Worm (Caenorhabditis elegans): ENCODE measurements around the gene F57B9.3.
"Not testable (repeated sequence)": the region's sequence is repeated elsewhere in the genome, so short reads cannot be mapped to it uniquely, and the experiment has no call there.

The F57B9.3 gene

ce11 chrIII:6968655-6969054 lies 29.0 kb downstream of the F57B9.3 start:
- TF ChIP-seq dao-5 (tag; optimal IDR thresholded peaks at IDR 0.05) (no peak), W03F9.2 (tag; optimal IDR thresholded peaks at IDR 0.05) (no peak), him-1 (tag; optimal IDR thresholded peaks at IDR 0.05) (no peak)

- TF ChIP-seq him-1 (tag; optimal IDR thresholded peaks at IDR 0.05) (no peak), W03F9.2 (tag; optimal IDR thresholded peaks at IDR 0.05) (no peak), dao-5 (tag; optimal IDR thresholded peaks at IDR 0.05) (no peak)
These were observed 29.5 kb downstream of the F57B9.3 start, which contains the start of gene F31E3.12 for ce11 chrIII:6969090-6969489. TSS of gene F31E3.12 (plus strand) at chrIII:6969390.

- TF ChIP-seq him-1 (tag; optimal IDR thresholded peaks at IDR 0.05) = no peak
- TF ChIP-seq W03F9.2 (tag; optimal IDR thresholded peaks at IDR 0.05) = peak; percentile 50
- peak; percentile 25 for TF ChIP-seq dao-5 (tag; optimal IDR thresholded peaks at IDR 0.05)
These were observed 30.2 kb downstream of the F57B9.3 start for ce11 chrIII:6969781-6970342.

- TF ChIP-seq dao-5 (tag; optimal IDR thresholded peaks at IDR 0.05) (no peak), W03F9.2 (tag; optimal IDR thresholded peaks at IDR 0.05) (no peak), him-1 (tag; optimal IDR thresholded peaks at IDR 0.05) (no peak)
These were observed 31.1 kb downstream of the F57B9.3 start for ce11 chrIII:6970744-6971143.

- peak; percentile 80 for TF ChIP-seq him-1 (tag; optimal IDR thresholded peaks at IDR 0.05)
- peak; percentile 97 for TF ChIP-seq W03F9.2 (tag; optimal IDR thresholded peaks at IDR 0.05)
- no peak for TF ChIP-seq dao-5 (tag; optimal IDR thresholded peaks at IDR 0.05)
These were observed 32.1 kb downstream of the F57B9.3 start, which contains the start of the genes eef-1A.1 and rfc-4 for ce11 chrIII:6971662-6972284. TSS of gene eef-1A.1 (minus strand) at chrIII:6971712. TSS of gene rfc-4 (plus strand) at chrIII:6972253.

- no peak for TF ChIP-seq dao-5 (tag; optimal IDR thresholded peaks at IDR 0.05)
- TF ChIP-seq W03F9.2 (tag; optimal IDR thresholded peaks at IDR 0.05) = no peak
- TF ChIP-seq him-1 (tag; optimal IDR thresholded peaks at IDR 0.05) = no peak
These were observed 34.1 kb downstream of the F57B9.3 start, which contains the start of gene F31E3.2 for ce11 chrIII:6973682-6974081. TSS of gene F31E3.2 (plus strand) at chrIII:6973982.

ce11 chrIII:6974952-6975351 lies 35.3 kb downstream of the F57B9.3 start:
- no peak for TF ChIP-seq W03F9.2 (tag; optimal IDR thresholded peaks at IDR 0.05)
- no peak for TF ChIP-seq him-1 (tag; optimal IDR thresholded peaks at IDR 0.05)
- TF ChIP-seq dao-5 (tag; optimal IDR thresholded peaks at IDR 0.05) = no peak

- TF ChIP-seq W03F9.2 (tag; optimal IDR thresholded peaks at IDR 0.05) (no peak), dao-5 (tag; optimal IDR thresholded peaks at IDR 0.05) (no peak), him-1 (tag; optimal IDR thresholded peaks at IDR 0.05) (no peak)
These were observed 39.3 kb downstream of the F57B9.3 start for ce11 chrIII:6978875-6979274.

ce11 chrIII:6979584-6979983 lies 40.0 kb downstream of the F57B9.3 start, which contains the start of gene ceh-20:
TSS of gene ceh-20 (plus strand) at chrIII:6979884.
- TF ChIP-seq him-1 (tag; optimal IDR thresholded peaks at IDR 0.05) (no peak), dao-5 (tag; optimal IDR thresholded peaks at IDR 0.05) (no peak), W03F9.2 (tag; optimal IDR thresholded peaks at IDR 0.05) (no peak)

ce11 chrIII:6981989-6982553 lies 42.4 kb downstream of the F57B9.3 start, which contains the start of gene F31E3.6:
TSS of gene F31E3.6 (plus strand) at chrIII:6982081.
- TF ChIP-seq dao-5, him-1, W03F9.2 (tag; optimal IDR thresholded peaks at IDR 0.05): not testable (repeated sequence)

- TF ChIP-seq W03F9.2 (tag; optimal IDR thresholded peaks at IDR 0.05) = no peak
- TF ChIP-seq him-1 (tag; optimal IDR thresholded peaks at IDR 0.05) = no peak
- no peak for TF ChIP-seq dao-5 (tag; optimal IDR thresholded peaks at IDR 0.05)
These were observed 48.4 kb downstream of the F57B9.3 start for ce11 chrIII:6988060-6988459.

ce11 chrIII:6989201-6989600 lies 49.6 kb downstream of the F57B9.3 start:
- no peak for TF ChIP-seq him-1 (tag; optimal IDR thresholded peaks at IDR 0.05)
- TF ChIP-seq W03F9.2 (tag; optimal IDR thresholded peaks at IDR 0.05) = peak; percentile 10
- no peak for TF ChIP-seq dao-5 (tag; optimal IDR thresholded peaks at IDR 0.05)

ce11 chrIII:6989900-6990299 lies 50.3 kb downstream of the F57B9.3 start, which contains the start of gene prk-1:
TSS of gene prk-1 (plus strand) at chrIII:6990168.
- TF ChIP-seq him-1 (tag; optimal IDR thresholded peaks at IDR 0.05) (no peak), dao-5 (tag; optimal IDR thresholded peaks at IDR 0.05) (no peak), W03F9.2 (tag; optimal IDR thresholded peaks at IDR 0.05) (no peak)

ce11 chrIII:6991465-6991864 lies 51.8 kb downstream of the F57B9.3 start:
- TF ChIP-seq him-1 (tag; optimal IDR thresholded peaks at IDR 0.05) = no peak
- no peak for TF ChIP-seq dao-5 (tag; optimal IDR thresholded peaks at IDR 0.05)
- TF ChIP-seq W03F9.2 (tag; optimal IDR thresholded peaks at IDR 0.05) = no peak
